Worm (Caenorhabditis elegans): ENCODE results near the gene F13D2.1.

ce11 chrX:11160537-11160936, 28.9 kb downstream of the F13D2.1 start, which contains the start of gene C05C9.1:
- TF ChIP-seq ztf-11 (tag; optimal IDR thresholded peaks at IDR 0.05) (no peak), lin-39 (tag; optimal IDR thresholded peaks at IDR 0.05) (no peak), tbx-2 (tag; optimal IDR thresholded peaks at IDR 0.05) (no peak), nhr-25 (tag; optimal IDR thresholded peaks at IDR 0.05) (no peak), jun-1 (tag; optimal IDR thresholded peaks at IDR 0.05) (no peak), unc-39 (tag; optimal IDR thresholded peaks at IDR 0.05) (no peak), nhr-12 (tag; optimal IDR thresholded peaks at IDR 0.05) (no peak), ama-1 (optimal IDR thresholded peaks at IDR 0.05) (no peak), eor-1 (tag; optimal IDR thresholded peaks at IDR 0.05) (no peak), nhr-76 (tag; optimal IDR thresholded peaks at IDR 0.05) (no peak), nhr-77 (tag; optimal IDR thresholded peaks at IDR 0.05) (no peak), pqm-1 (tag; optimal IDR thresholded peaks at IDR 0.05) (no peak), nhr-11 (tag; optimal IDR thresholded peaks at IDR 0.05) (no peak)

Measured in whole organism, L3 larva.